Fruit fly (Drosophila melanogaster): ENCODE data around the gene GluRIA.
A peak's percentile ranks its signal among the peaks of the same experiment; 100 is the strongest.

GluRIA gene

dm6 chr3L:6623669-6624204 lies at the start of gene GluRIA:
Gene GluRIA (plus strand): TSS chr3L:6624032.
- no peak for TF ChIP-seq CG8478 (optimal IDR thresholded peaks at IDR 0.05)
- TF ChIP-seq CTCF (optimal IDR thresholded peaks at IDR 0.05), result no peak

dm6 chr3L:6576709-6577108 lies 47.1 kb upstream of the GluRIA start:
- TF ChIP-seq CTCF (optimal IDR thresholded peaks at IDR 0.05), result no peak

- TF ChIP-seq CTCF (optimal IDR thresholded peaks at IDR 0.05) (no peak), CG8478 (optimal IDR thresholded peaks at IDR 0.05) (no peak)
Observed at dm6 chr3L:6577313-6577852, 46.4 kb upstream of the GluRIA start.

- no peak for TF ChIP-seq CG8478 (optimal IDR thresholded peaks at IDR 0.05)
- no peak for TF ChIP-seq CTCF (optimal IDR thresholded peaks at IDR 0.05)
Observed at dm6 chr3L:6589429-6590062, 34.3 kb upstream of the GluRIA start, which contains the start of gene jv. Gene jv (minus strand): TSS chr3L:6589479.

DNA sequence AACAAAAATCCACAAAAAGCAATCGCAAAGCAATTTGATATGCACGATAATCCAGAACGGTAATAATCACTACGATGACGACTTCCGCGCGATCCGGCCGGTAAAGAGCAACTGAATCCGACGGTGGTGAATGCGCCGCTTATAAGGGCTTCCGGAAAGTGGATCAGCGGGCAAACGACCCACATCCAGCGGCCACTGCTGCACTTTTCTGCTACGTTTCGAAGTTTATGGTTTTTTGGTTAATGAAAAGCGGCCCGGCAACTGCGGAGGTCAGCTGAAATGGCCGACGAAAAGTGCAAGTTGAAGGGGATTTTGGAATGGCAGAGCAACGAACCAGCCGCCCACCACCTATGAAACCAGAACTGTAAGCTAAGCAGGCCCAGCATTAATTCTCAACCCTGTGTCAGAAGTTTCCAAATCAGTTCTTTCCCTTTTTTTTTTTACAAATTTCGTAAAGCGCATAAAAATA lies 20.5 kb upstream of the GluRIA start, which contains the start of the genes ndl and Rexo5:
Gene ndl, minus strand, starts transcription at position 101 of the 469 bp plus-strand sequence.
Gene Rexo5, plus strand, starts transcription at position 419 of the 469 bp plus-strand sequence.
- TF ChIP-seq CTCF (optimal IDR thresholded peaks at IDR 0.05) (no peak), CG8478 (optimal IDR thresholded peaks at IDR 0.05) (no peak)

- TF ChIP-seq CTCF (optimal IDR thresholded peaks at IDR 0.05) (peak; percentile 43 to 53), CG8478 (optimal IDR thresholded peaks at IDR 0.05) (no peak)
Observed at dm6 chr3L:6605925-6606324, 17.9 kb upstream of the GluRIA start, which contains the start of gene zpg. Gene zpg (minus strand): TSS chr3L:6606032.

dm6 chr3L:6608884-6609552 lies 14.8 kb upstream of the GluRIA start, which contains the start of gene axed:
Gene axed (plus strand): TSS chr3L:6609325.
- TF ChIP-seq CTCF (optimal IDR thresholded peaks at IDR 0.05) (no peak), CG8478 (optimal IDR thresholded peaks at IDR 0.05) (no peak)

- TF ChIP-seq CG8478 (optimal IDR thresholded peaks at IDR 0.05), result no peak
- TF ChIP-seq CTCF (optimal IDR thresholded peaks at IDR 0.05), result no peak
Observed at dm6 chr3L:6612637-6613036, 11.2 kb upstream of the GluRIA start.

DNA sequence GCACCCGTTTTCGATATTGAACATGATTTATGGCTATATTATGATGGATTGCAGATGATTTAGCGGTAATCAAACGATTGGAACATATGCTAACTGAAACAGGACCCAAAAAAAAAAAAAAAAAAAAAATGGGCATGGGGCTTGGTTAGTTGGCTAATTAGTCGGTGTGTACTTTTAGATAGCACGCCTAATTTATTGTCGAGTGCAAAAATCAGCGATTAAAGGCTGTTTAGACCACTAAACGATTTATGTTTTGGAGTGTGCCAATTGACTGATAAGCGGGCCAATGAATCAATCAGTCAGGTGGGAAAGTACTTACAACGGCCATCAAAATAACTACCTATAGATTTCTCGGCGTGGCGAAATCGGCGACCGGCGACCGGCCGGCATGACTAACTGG lies 8.7 kb upstream of the GluRIA start:
- TF ChIP-seq CG8478 (optimal IDR thresholded peaks at IDR 0.05) (no peak), CTCF (optimal IDR thresholded peaks at IDR 0.05) (no peak)

dm6 chr3L:6619060-6619459 lies 4.8 kb upstream of the GluRIA start:
- TF ChIP-seq CG8478 (optimal IDR thresholded peaks at IDR 0.05) (no peak), CTCF (optimal IDR thresholded peaks at IDR 0.05) (no peak)

dm6 chr3L:6665541-6665940 lies 41.7 kb downstream of the GluRIA start, which contains the start of gene eIF4E4:
Gene eIF4E4 (minus strand): TSS chr3L:6665641.
- TF ChIP-seq CTCF (optimal IDR thresholded peaks at IDR 0.05) (no peak), CG8478 (optimal IDR thresholded peaks at IDR 0.05) (no peak)

- no peak for TF ChIP-seq CTCF (optimal IDR thresholded peaks at IDR 0.05)
- TF ChIP-seq CG8478 (optimal IDR thresholded peaks at IDR 0.05), result no peak
Observed at dm6 chr3L:6667716-6668115, 43.9 kb downstream of the GluRIA start, which contains the start of gene Grl65a. Gene Grl65a (minus strand): TSS chr3L:6667816.
